Fruit fly (Drosophila melanogaster) whole organism, embryonic: ENCODE measurements around the gene CG32026.

Experiments
- ATbp ChIP-seq: fragments of 200-800 bp; sonication (Bioruptor generic); optimal IDR thresholded peaks from 2 replicates; lab custom pipeline; 2017; ENCODE audit warnings: missing biosample characterization, mild to moderate bottlenecking, missing genetic modification characterization, missing genetic modification reagents
- Antp ChIP-seq: fragments of 200-800 bp; sonication (Bioruptor generic); optimal IDR thresholded peaks from 3 replicates; lab custom pipeline; 2016; ENCODE audit warnings: missing biosample characterization, missing genetic modification characterization
- Atf3 ChIP-seq: fragments of 200-800 bp; sonication (Bioruptor generic); optimal IDR thresholded peaks from 3 replicates; lab custom pipeline; 2016; ENCODE audit warnings: missing biosample characterization, missing genetic modification characterization
- CG10209 ChIP-seq: fragments of 200-800 bp; sonication (Bioruptor generic); optimal IDR thresholded peaks from 3 replicates; lab custom pipeline; 2017; ENCODE audit warnings: missing biosample characterization, mild to moderate bottlenecking, missing genetic modification characterization, missing genetic modification reagents
- CG12769 ChIP-seq: fragments of 200-800 bp; sonication (Bioruptor generic); optimal IDR thresholded peaks from 2 replicates; lab custom pipeline; 2019; ENCODE audit warnings: missing biosample characterization, mild to moderate bottlenecking, missing genetic modification characterization, moderate library complexity
- CG13624 ChIP-seq: fragments of 200-800 bp; sonication (Bioruptor generic); optimal IDR thresholded peaks from 2 replicates; lab custom pipeline; 2016; ENCODE audit warnings: missing biosample characterization, missing genetic modification characterization
- CG13775 ChIP-seq: fragments of 200-800 bp; sonication (Bioruptor generic); optimal IDR thresholded peaks from 3 replicates; lab custom pipeline; 2017; ENCODE audit warnings: missing biosample characterization, mild to moderate bottlenecking, missing genetic modification characterization
- CG13894 ChIP-seq: fragments of 200-800 bp; sonication (Bioruptor generic); optimal IDR thresholded peaks from 3 replicates; lab custom pipeline; 2018; ENCODE audit warnings: missing biosample characterization, mild to moderate bottlenecking, missing genetic modification characterization, moderate library complexity
- CG14667 ChIP-seq: fragments of 200-800 bp; sonication (Bioruptor generic); IDR thresholded peaks from 2 replicates; pipeline ENCODE4 v1.3.6; 2022; ENCODE audit warnings: missing biosample characterization, missing genetic modification characterization
- CG14710 ChIP-seq: fragments of 200-800 bp; sonication (Bioruptor generic); optimal IDR thresholded peaks from 3 replicates; lab custom pipeline; 2019; ENCODE audit warnings: missing biosample characterization, mild to moderate bottlenecking, missing genetic modification characterization, moderate library complexity
- CG14965 ChIP-seq: fragments of 200-800 bp; sonication (Bioruptor generic); optimal IDR thresholded peaks from 2 replicates; lab custom pipeline; 2016; ENCODE audit warnings: missing biosample characterization, missing genetic modification characterization, borderline replicate concordance
- CG1602 ChIP-seq: fragments of 200-800 bp; sonication (Bioruptor generic); optimal IDR thresholded peaks from 3 replicates; lab custom pipeline; 2016; ENCODE audit warnings: missing biosample characterization, missing genetic modification characterization
- CG17385 ChIP-seq: fragments of 200-800 bp; sonication (Bioruptor generic); optimal IDR thresholded peaks from 3 replicates; lab custom pipeline; 2018; ENCODE audit warnings: missing biosample characterization, mild to moderate bottlenecking, missing genetic modification characterization
- CG31441 ChIP-seq: fragments of 200-800 bp; sonication (Bioruptor generic); IDR thresholded peaks from 2 replicates; pipeline ENCODE4 v1.3.6; 2022; ENCODE audit warnings: missing biosample characterization, missing genetic modification characterization
- CG32532 ChIP-seq: fragments of 200-800 bp; sonication (Bioruptor generic); IDR thresholded peaks from 2 replicates; pipeline ENCODE4 v1.3.6; 2022; ENCODE audit warnings: missing biosample characterization, missing genetic modification characterization
- CG34422 ChIP-seq: fragments of 200-800 bp; sonication (Bioruptor generic); IDR thresholded peaks from 3 replicates; pipeline ENCODE4 v1.3.6; 2022; ENCODE audit warnings: missing biosample characterization, missing genetic modification characterization
- CG42726 ChIP-seq: fragments of 200-800 bp; sonication (Bioruptor generic); IDR thresholded peaks from 2 replicates; pipeline ENCODE4 v1.3.6; 2022; ENCODE audit warnings: missing biosample characterization, missing genetic modification characterization; ENCODE audit not compliant: partially characterized antibody
- CG7271 ChIP-seq: fragments of 200-800 bp; sonication (Bioruptor generic); optimal IDR thresholded peaks from 2 replicates; lab custom pipeline; 2018; ENCODE audit warnings: missing biosample characterization, mild to moderate bottlenecking, missing genetic modification characterization, moderate library complexity
- CG8388 ChIP-seq: fragments of 200-800 bp; sonication (Bioruptor generic); optimal IDR thresholded peaks from 2 replicates; lab custom pipeline; 2019; ENCODE audit warnings: missing biosample characterization, mild to moderate bottlenecking, missing genetic modification characterization, moderate library complexity
- Camta ChIP-seq: fragments of 200-800 bp; sonication (Bioruptor generic); optimal IDR thresholded peaks from 2 replicates; lab custom pipeline; 2016; ENCODE audit warnings: missing biosample characterization, missing genetic modification characterization
- Deaf1 ChIP-seq: fragments of 200-800 bp; optimal IDR thresholded peaks from 3 replicates; lab custom pipeline; 2019; ENCODE audit warnings: missing biosample characterization, mild to moderate bottlenecking, missing genetic modification characterization, moderate library complexity
- Dfd ChIP-seq, 2 experiments: fragments of >200 bp; optimal IDR thresholded peaks; 2 replicates each; lab custom pipeline; 2017; ENCODE audit warnings: missing biosample characterization in 2 of 2, missing genetic modification characterization in 2 of 2
- E2f1 ChIP-seq: fragments of 200-800 bp; sonication (Bioruptor generic); IDR thresholded peaks from 2 replicates; pipeline ENCODE4 v1.3.6; 2022; ENCODE audit warnings: missing biosample characterization, missing genetic modification characterization
- GATAe ChIP-seq: fragments of 200-800 bp; sonication (Bioruptor generic); conservative IDR thresholded peaks from 2 replicates; pipeline ENCODE4 v1.3.6; 2022; ENCODE audit warnings: missing biosample characterization, missing genetic modification characterization
- HHEX ChIP-seq: fragments of 200-800 bp; sonication (Bioruptor generic); optimal IDR thresholded peaks from 3 replicates; lab custom pipeline; 2017; ENCODE audit warnings: missing biosample characterization, mild to moderate bottlenecking, missing genetic modification characterization, missing genetic modification reagents
- HLH3B ChIP-seq: fragments of 200-800 bp; sonication (Bioruptor generic); IDR thresholded peaks from 2 replicates; pipeline ENCODE4 v1.3.6; 2022; ENCODE audit warnings: missing biosample characterization, missing genetic modification characterization
- HLH4C ChIP-seq: fragments of 200-800 bp; sonication (Bioruptor generic); IDR thresholded peaks from 3 replicates; pipeline ENCODE4 v1.3.6; 2022; ENCODE audit warnings: missing biosample characterization, missing genetic modification characterization; ENCODE audit not compliant: partially characterized antibody
- Jarid2 ChIP-seq: fragments of 200-800 bp; sonication (Bioruptor generic); optimal IDR thresholded peaks from 3 replicates; lab custom pipeline; 2017; ENCODE audit warnings: mild to moderate bottlenecking, missing biosample characterization, missing genetic modification reagents, missing genetic modification characterization
- Kr ChIP-seq: fragments of 200-800 bp; sonication (Bioruptor generic); optimal IDR thresholded peaks from 2 replicates; lab custom pipeline; 2017; ENCODE audit warnings: missing biosample characterization, mild to moderate bottlenecking, missing genetic modification characterization
- Rx ChIP-seq: fragments of 200-800 bp; sonication (Bioruptor generic); IDR thresholded peaks from 2 replicates; pipeline ENCODE4 v1.3.6; 2022; ENCODE audit warnings: missing biosample characterization, missing genetic modification characterization
- Side ChIP-seq: fragments of 200-800 bp; sonication (Bioruptor generic); optimal IDR thresholded peaks from 2 replicates; lab custom pipeline; 2016; ENCODE audit warnings: missing biosample characterization, missing genetic modification characterization
- Sry-β ChIP-seq: fragments of 200-800 bp; sonication (Bioruptor generic); optimal IDR thresholded peaks from 2 replicates; lab custom pipeline; 2018; ENCODE audit warnings: missing biosample characterization, mild to moderate bottlenecking, missing genetic modification characterization, moderate library complexity
- ara ChIP-seq: fragments of 200-800 bp; sonication (Bioruptor generic); IDR thresholded peaks from 2 replicates; pipeline ENCODE4 v1.3.6; 2022; ENCODE audit warnings: missing biosample characterization, missing genetic modification characterization
- ato ChIP-seq: fragments of 200-800 bp; sonication (Bioruptor generic); IDR thresholded peaks from 2 replicates; pipeline ENCODE4 v1.3.6; 2022; ENCODE audit warnings: missing biosample characterization, missing genetic modification characterization; ENCODE audit not compliant: partially characterized antibody
- chif ChIP-seq, 2 experiments: fragments of 200-800 bp; sonication (Bioruptor generic); optimal IDR thresholded peaks; 3 replicates each; lab custom pipeline; 2016; ENCODE audit warnings: missing biosample characterization in 2 of 2, missing genetic modification characterization in 2 of 2
- ftz-f1 ChIP-seq: fragments of 200-800 bp; sonication (Bioruptor generic); optimal IDR thresholded peaks from 2 replicates; lab custom pipeline; 2016; ENCODE audit warnings: missing biosample characterization, missing genetic modification characterization
- fu2 ChIP-seq: fragments of 200-800 bp; sonication (Bioruptor generic); optimal IDR thresholded peaks from 2 replicates; lab custom pipeline; 2016; ENCODE audit warnings: missing biosample characterization, missing genetic modification characterization
- gce ChIP-seq: fragments of 200-800 bp; sonication (Bioruptor generic); IDR thresholded peaks from 3 replicates; pipeline ENCODE4 v1.3.6; 2022; ENCODE audit warnings: missing biosample characterization, missing genetic modification characterization
- ham ChIP-seq: fragments of 200-800 bp; sonication (Bioruptor generic); IDR thresholded peaks from 2 replicates; pipeline ENCODE4 v1.3.6; 2022; ENCODE audit warnings: missing biosample characterization, missing genetic modification characterization
- hth ChIP-seq: fragments of >200 bp; optimal IDR thresholded peaks from 2 replicates; lab custom pipeline; 2017; ENCODE audit warnings: inconsistent platforms
- lov ChIP-seq, 2 experiments: fragments of 200-800 bp in 1 of 2; fragments of >200 bp in 1 of 2; sonication (Bioruptor generic) in 1 of 2; IDR thresholded peaks in 1 of 2; optimal IDR thresholded peaks in 1 of 2; 2 replicates in 1 of 2; 3 replicates in 1 of 2; pipeline versions ENCODE4 v1.3.6 to Lab custom; 2017 to 2022; ENCODE audit warnings: missing biosample characterization in 1 of 2, missing genetic modification characterization in 1 of 2
- mld ChIP-seq: fragments of 200-800 bp; sonication (Bioruptor generic); IDR thresholded peaks from 3 replicates; pipeline ENCODE4 v1.3.6; 2022; ENCODE audit warnings: missing biosample characterization, missing genetic modification characterization; ENCODE audit not compliant: partially characterized antibody
- org-1 ChIP-seq: fragments of 200-800 bp; sonication (Bioruptor generic); optimal IDR thresholded peaks from 2 replicates; lab custom pipeline; 2017; ENCODE audit warnings: missing biosample characterization, missing genetic modification characterization
- ro ChIP-seq: fragments of 200-800 bp; sonication (Bioruptor generic); IDR thresholded peaks from 2 replicates; pipeline ENCODE4 v1.3.6; 2022; ENCODE audit warnings: missing biosample characterization, missing genetic modification characterization
- sc ChIP-seq, 3 experiments: fragments of >200 bp in 2 of 3; fragments of 200-800 bp in 1 of 3; sonication (Bioruptor generic) in 1 of 3; optimal IDR thresholded peaks; 2 replicates in 2 of 3; 3 replicates in 1 of 3; lab custom pipeline; 2017; ENCODE audit warnings: mild to moderate bottlenecking in 1 of 3, missing biosample characterization in 1 of 3, missing genetic modification characterization in 1 of 3, missing genetic modification reagents in 1 of 3
- slbo ChIP-seq: fragments of 200-800 bp; sonication (Bioruptor generic); IDR thresholded peaks from 2 replicates; pipeline ENCODE4 v1.3.6; 2022; ENCODE audit warnings: missing biosample characterization, missing genetic modification characterization
- slou ChIP-seq: fragments of 200-800 bp; sonication (Bioruptor generic); optimal IDR thresholded peaks from 3 replicates; lab custom pipeline; 2016; ENCODE audit warnings: missing biosample characterization, missing genetic modification characterization
- stwl ChIP-seq: fragments of 200-800 bp; sonication (Bioruptor generic); optimal IDR thresholded peaks from 3 replicates; lab custom pipeline; 2018; ENCODE audit warnings: missing biosample characterization, mild to moderate bottlenecking, missing genetic modification characterization, moderate library complexity
- ttk ChIP-seq: fragments of 200-800 bp; sonication (Bioruptor generic); IDR thresholded peaks from 2 replicates; pipeline ENCODE4 v2.1.2; 2022; ENCODE audit warnings: missing biosample characterization, missing genetic modification characterization
- yki ChIP-seq: fragments of >200 bp; optimal IDR thresholded peaks from 3 replicates; lab custom pipeline; 2018

The CG32026 gene

DNA sequence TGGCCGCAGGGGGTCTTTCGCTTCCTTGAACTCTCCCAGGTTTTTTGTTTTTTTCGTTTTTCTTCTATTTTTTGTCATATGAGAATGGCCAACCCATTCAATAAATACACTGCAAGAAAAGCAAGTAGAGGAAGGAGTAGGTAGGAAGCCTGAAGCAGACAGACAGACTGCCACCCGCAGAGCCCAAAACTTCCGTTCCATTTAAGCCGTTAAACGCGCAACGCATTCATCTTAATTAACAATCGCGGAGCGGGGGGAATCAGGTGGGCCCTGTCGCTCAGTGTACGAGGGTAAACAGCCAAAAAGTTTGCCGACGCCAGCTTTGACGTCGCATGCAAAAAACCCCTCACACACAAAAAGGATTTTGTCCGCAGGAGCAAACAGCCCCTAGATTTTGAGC, 16.6 kb downstream of the CG32026 start (continued):
- TF ChIP-seq CG31441 (GFP tag; lab: Robert Waterston, UW) (0 out of 2 replicates have a peak, but pooled peaks have one; percentile 31), Jarid2 (no peak), ara (GFP tag; lab: Robert Waterston, UW) (0 out of 2 replicates have a peak, but pooled peaks have one; percentile 16), HHEX (GFP tag; lab: Kevin White, UChicago) (no peak), CG32532 (peak; percentile 63), lov (optimal IDR thresholded peaks at IDR 0.05; lab: Kevin White, UChicago) (no peak), lov (GFP tag; IDR thresholded peaks at IDR 0.05; lab: Robert Waterston, UW) (no peak), CG1602 (no peak), CG13624 (GFP tag; lab: Kevin White, UChicago) (peak; percentile 15), CG12769 (peak; percentile 50), Dfd (GFP tag; optimal IDR thresholded peaks at IDR 0.05; lab: Kevin White, UChicago) (no peak), CG8388 (no peak), ATbp (peak; percentile 4), org-1 (GFP tag; lab: Kevin White, UChicago) (peak; percentile 4), chif (GFP tag; optimal IDR thresholded peaks at IDR 0.05; lab: Kevin White, UChicago) (no peak), ttk (GFP tag; lab: Robert Waterston, UW) (peak; percentile 31; the same call in 1 of the 2 replicates), CG14965 (GFP tag; lab: Kevin White, UChicago) (no peak), CG14710 (tag; lab: Kevin White, UChicago) (no peak), HLH3B (GFP tag; lab: Robert Waterston, UW) (peak; percentile 41), yki (lab: Kevin White, UChicago) (no peak), ato (GFP tag; lab: Robert Waterston, UW) (no peak), sc (optimal IDR thresholded peaks at IDR 0.05; lab: Kevin White, UChicago) (no peak), sc (GFP tag; optimal IDR thresholded peaks at IDR 0.05; lab: Kevin White, UChicago) (no peak), Kr (GFP tag; lab: Kevin White, UChicago) (no peak), ro (no peak), Rx (GFP tag; lab: Robert Waterston, UW) (0 out of 2 replicates have a peak, but pooled peaks have one; percentile 30), ftz-f1 (GFP tag; lab: Kevin White, UChicago) (no peak), CG17385 (GFP tag; lab: Kevin White, UChicago) (no peak), E2f1 (GFP tag; lab: Robert Waterston, UW) (peak; percentile 42; the same call in 1 of the 2 replicates), CG42726 (GFP tag; lab: Robert Waterston, UW) (no peak), CG13775 (no peak), Deaf1 (tag; lab: Kevin White, UChicago) (no peak), HLH4C (GFP tag; lab: Robert Waterston, UW) (no peak), CG7271 (tag; lab: Kevin White, UChicago) (no peak), ham (no peak), fu2 (GFP tag; lab: Kevin White, UChicago) (no peak), GATAe (GFP tag; lab: Robert Waterston, UW) (no peak), CG34422 (GFP tag; lab: Robert Waterston, UW) (no peak), slbo (GFP tag; lab: Robert Waterston, UW) (peak; percentile 82), Camta (GFP tag; lab: Kevin White, UChicago) (no peak), CG13894 (tag; lab: Kevin White, UChicago) (no peak), Sry-β (GFP tag; lab: Kevin White, UChicago) (no peak), slou (no peak), stwl (tag; lab: Kevin White, UChicago) (no peak), gce (GFP tag; lab: Robert Waterston, UW) (0 out of 3 replicates have a peak, but pooled peaks have one; percentile 24), Side (GFP tag; lab: Kevin White, UChicago) (no peak), CG14667 (0 out of 2 replicates have a peak, but pooled peaks have one; percentile 32), hth (lab: Kevin White, UChicago) (no peak), mld (GFP tag; lab: Robert Waterston, UW) (no peak), CG10209 (GFP tag; lab: Kevin White, UChicago) (no peak), Antp (peak; percentile 53), Atf3 (GFP tag; lab: Kevin White, UChicago) (no peak)
